Comparison of ENCODE assay signal across 2 worm cellular contexts in the genomic region with DNA sequence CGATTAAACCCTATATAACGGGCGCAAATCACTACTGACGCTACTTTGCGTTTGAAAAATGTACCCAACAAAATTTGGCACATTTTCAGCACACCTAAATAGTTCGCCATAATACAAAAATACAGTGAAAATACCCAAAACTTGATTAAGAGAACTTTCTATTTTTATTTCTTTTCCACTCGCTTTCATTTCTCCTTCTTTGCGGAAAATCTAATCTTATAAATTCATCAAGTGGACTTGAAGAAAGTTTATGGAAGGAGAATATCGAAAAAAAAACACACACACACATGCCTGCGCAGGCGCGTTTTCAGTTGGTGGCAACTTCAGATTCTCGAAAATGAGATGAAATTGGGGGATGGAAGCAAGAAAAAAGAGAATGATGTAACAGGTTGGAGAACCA.
TF ChIP-seq lines count a peak whose summit lies in the region.

No protein-coding gene starts in this region.

TF ChIP-seq in whole organism, L1 larva, 84 proteins besides CTCF, POLR2A, EP300 and RAD21:
- TF ChIP-seq blmp-1 (tag; optimal IDR thresholded peaks at IDR 0.05; lab: Kevin White, UChicago) (peak; percentile 96), nhr-85 (tag; lab: Kevin White, UChicago) (peak; percentile 12), elt-3 (tag; optimal IDR thresholded peaks at IDR 0.05; lab: Kevin White, UChicago) (no peak)

TF ChIP-seq in whole organism, L2 larva, 48 proteins besides CTCF, POLR2A, EP300 and RAD21:
- TF ChIP-seq mbf-1 (tag; optimal IDR thresholded peaks at IDR 0.05; lab: Kevin White, UChicago) (no peak), blmp-1 (tag; optimal IDR thresholded peaks at IDR 0.05; lab: Kevin White, UChicago; ENCODE audit: insufficient read depth) (peak; percentile 76), nhr-77 (tag; optimal IDR thresholded peaks at IDR 0.05; lab: Kevin White, UChicago) (no peak)
